Fruit fly (Drosophila melanogaster) whole organism: ENCODE measurements around the gene CkIalpha.

Source experiments
- CG8478 ChIP-seq: fragments of >200 bp; optimal IDR thresholded peaks from 2 replicates; lab custom pipeline; 2018; ENCODE audit warnings: inconsistent platforms
- Dll ChIP-seq: fragments of >200 bp; optimal IDR thresholded peaks from 2 replicates; lab custom pipeline; 2017
- EcR ChIP-seq, 2 experiments: fragments of >200 bp; optimal IDR thresholded peaks; 2 replicates each; lab custom pipeline; 2017; ENCODE audit warnings: missing biosample characterization in 2 of 2, missing genetic modification characterization in 2 of 2, missing genetic modification reagents in 2 of 2
- pan ChIP-seq: fragments of >200 bp; optimal IDR thresholded peaks from 2 replicates; lab custom pipeline; 2017
- psq ChIP-seq: fragments of >200 bp; optimal IDR thresholded peaks from 2 replicates; lab custom pipeline; 2017
- usp ChIP-seq: fragments of >200 bp; optimal IDR thresholded peaks from 2 replicates; lab custom pipeline; 2017; ENCODE audit warnings: missing biosample characterization, missing genetic modification characterization, mixed read lengths

dm6 chrX:12662679-12663463 lies 9.4 kb downstream of the CkIalpha start:
- TF ChIP-seq usp (GFP tag; lab: Kevin White, UChicago) (no peak), EcR (GFP tag; optimal IDR thresholded peaks at IDR 0.05; lab: Kevin White, UChicago) (no peak), CG8478 (lab: Kevin White, UChicago) (no peak), psq (lab: Kevin White, UChicago) (no peak), pan (lab: Kevin White, UChicago) (no peak), Dll (lab: Kevin White, UChicago) (no peak)
